Worm (Caenorhabditis elegans) whole organism, late embryonic: ENCODE measurements around the gene ZK662.6.

ENCODE experiments used
- C38D4.7 ChIP-seq: fragments of 200-800 bp; sonication (Bioruptor generic); optimal IDR thresholded peaks from 2 replicates; lab custom pipeline; 2018; ENCODE audit warnings: mild to moderate bottlenecking, missing genetic modification characterization, moderate library complexity, missing compliant biosample characterization
- K02D7.2 ChIP-seq: sonication (generic microtip); optimal IDR thresholded peaks from 2 replicates; lab custom pipeline; 2017; ENCODE audit warnings: mild to moderate bottlenecking, missing genetic modification characterization, missing compliant biosample characterization
- T23F11.4 ChIP-seq: fragments of 200-800 bp; sonication (Bioruptor generic); optimal IDR thresholded peaks from 2 replicates; lab custom pipeline; 2018; ENCODE audit warnings: mild to moderate bottlenecking, missing genetic modification characterization, missing compliant biosample characterization
- Y22D7AL.16 ChIP-seq: sonication (generic microtip); optimal IDR thresholded peaks from 2 replicates; lab custom pipeline; 2016; ENCODE audit warnings: missing genetic modification characterization, missing compliant biosample characterization
- ama-1 ChIP-seq: fragments of 150-350 bp; optimal IDR thresholded peaks from 2 replicates; lab custom pipeline; 2014
- ceh-14 ChIP-seq: sonication (generic microtip); optimal IDR thresholded peaks from 2 replicates; lab custom pipeline; 2016; ENCODE audit warnings: missing genotype, missing genetic modification characterization, missing compliant biosample characterization
- ceh-30 ChIP-seq: fragments of 150-350 bp; optimal IDR thresholded peaks from 2 replicates; lab custom pipeline; 2014; ENCODE audit warnings: missing biosample characterization, missing genetic modification characterization
- ceh-48 ChIP-seq: sonication (generic microtip); optimal IDR thresholded peaks from 2 replicates; lab custom pipeline; 2016; ENCODE audit warnings: missing genetic modification characterization, inconsistent platforms, missing compliant biosample characterization
- dmd-4 ChIP-seq: sonication (generic microtip); optimal IDR thresholded peaks from 2 replicates; lab custom pipeline; 2016; ENCODE audit warnings: borderline replicate concordance, missing genetic modification characterization, missing compliant biosample characterization
- dve-1 ChIP-seq: sonication (generic microtip); optimal IDR thresholded peaks from 2 replicates; lab custom pipeline; 2017; ENCODE audit warnings: antibody characterized with exemption, mild to moderate bottlenecking, missing genetic modification characterization, missing compliant biosample characterization
- elt-2 ChIP-seq: sonication (generic microtip); optimal IDR thresholded peaks from 2 replicates; lab custom pipeline; 2016; ENCODE audit warnings: missing genetic modification reagents, missing genetic modification characterization, missing compliant biosample characterization
- ets-4 ChIP-seq: sonication (generic microtip); optimal IDR thresholded peaks from 2 replicates; lab custom pipeline; 2016; ENCODE audit warnings: missing genetic modification characterization, missing compliant biosample characterization
- eyg-1 ChIP-seq: sonication (generic microtip); optimal IDR thresholded peaks from 2 replicates; lab custom pipeline; 2016; ENCODE audit warnings: missing genotype, missing genetic modification characterization, missing compliant biosample characterization
- fax-1 ChIP-seq: sonication (generic microtip); optimal IDR thresholded peaks from 2 replicates; lab custom pipeline; 2016; ENCODE audit warnings: missing genotype, missing genetic modification characterization, missing compliant biosample characterization
- fkh-10 ChIP-seq: fragments of 150-350 bp; optimal IDR thresholded peaks from 2 replicates; lab custom pipeline; 2014; ENCODE audit warnings: missing biosample characterization, missing genetic modification reagents, missing genetic modification characterization
- fkh-6 ChIP-seq: sonication (generic microtip); optimal IDR thresholded peaks from 2 replicates; lab custom pipeline; 2016; ENCODE audit warnings: missing genetic modification characterization, missing compliant biosample characterization
- gmeb-2 ChIP-seq: sonication (generic microtip); optimal IDR thresholded peaks from 2 replicates; lab custom pipeline; 2016; ENCODE audit warnings: missing genetic modification characterization, inconsistent platforms, missing compliant biosample characterization
- hlh-15 ChIP-seq: sonication (generic microtip); optimal IDR thresholded peaks from 2 replicates; lab custom pipeline; 2016; ENCODE audit warnings: missing genetic modification characterization, missing compliant biosample characterization
- hlh-8 ChIP-seq: sonication (generic microtip); optimal IDR thresholded peaks from 2 replicates; lab custom pipeline; 2016; ENCODE audit warnings: missing genotype, missing genetic modification characterization, missing compliant biosample characterization
- lim-6 ChIP-seq: sonication (generic microtip); optimal IDR thresholded peaks from 2 replicates; lab custom pipeline; 2016; ENCODE audit warnings: missing genetic modification characterization, missing compliant biosample characterization
- lin-11 ChIP-seq: fragments of 200-800 bp; sonication (Bioruptor generic); optimal IDR thresholded peaks from 2 replicates; lab custom pipeline; 2018; ENCODE audit warnings: mild to moderate bottlenecking, missing genetic modification characterization, missing compliant biosample characterization
- mec-3 ChIP-seq: sonication (generic microtip); optimal IDR thresholded peaks from 2 replicates; lab custom pipeline; 2016; ENCODE audit warnings: borderline replicate concordance, missing genetic modification characterization, missing compliant biosample characterization
- nhr-11 ChIP-seq: fragments of 150-350 bp; optimal IDR thresholded peaks from 2 replicates; lab custom pipeline; 2014; ENCODE audit warnings: missing biosample characterization, missing genetic modification characterization
- nhr-232 ChIP-seq: sonication (generic microtip); optimal IDR thresholded peaks from 2 replicates; lab custom pipeline; 2016; ENCODE audit warnings: missing genetic modification characterization, missing compliant biosample characterization
- pag-3 ChIP-seq: sonication (generic microtip); optimal IDR thresholded peaks from 2 replicates; lab custom pipeline; 2016; ENCODE audit warnings: missing compliant biosample characterization, missing genetic modification characterization, borderline replicate concordance
- pat-9 ChIP-seq: fragments of 200-800 bp; sonication (Bioruptor generic); optimal IDR thresholded peaks from 2 replicates; lab custom pipeline; 2018; ENCODE audit warnings: mild to moderate bottlenecking, missing genetic modification characterization, moderate library complexity, missing compliant biosample characterization
- pax-1 ChIP-seq: fragments of 150-350 bp; optimal IDR thresholded peaks from 2 replicates; lab custom pipeline; 2014; ENCODE audit warnings: missing biosample characterization, missing genetic modification characterization
- pha-4 ChIP-seq: fragments of 150-350 bp; optimal IDR thresholded peaks from 2 replicates; lab custom pipeline; 2018; ENCODE audit warnings: missing biosample characterization, missing genetic modification reagents, missing genetic modification characterization
- pqm-1 ChIP-seq: sonication (generic microtip); optimal IDR thresholded peaks from 2 replicates; lab custom pipeline; 2016; ENCODE audit warnings: missing genetic modification characterization, missing compliant biosample characterization
- pros-1 ChIP-seq: fragments of 150-350 bp; optimal IDR thresholded peaks from 2 replicates; lab custom pipeline; 2014; ENCODE audit warnings: missing biosample characterization, missing genetic modification reagents, missing genetic modification characterization
- ref-2 ChIP-seq: sonication (generic microtip); optimal IDR thresholded peaks from 2 replicates; lab custom pipeline; 2016; ENCODE audit warnings: missing genetic modification characterization, missing compliant biosample characterization
- sdc-2 ChIP-seq: sonication (generic microtip); optimal IDR thresholded peaks from 2 replicates; lab custom pipeline; 2016; ENCODE audit warnings: missing genotype, missing genetic modification characterization, missing compliant biosample characterization
- sox-4 ChIP-seq: sonication (generic microtip); optimal IDR thresholded peaks from 2 replicates; lab custom pipeline; 2017; ENCODE audit warnings: mild to moderate bottlenecking, missing genetic modification characterization, inconsistent platforms, missing compliant biosample characterization
- tbx-7 ChIP-seq: sonication (generic microtip); optimal IDR thresholded peaks from 2 replicates; lab custom pipeline; 2016; ENCODE audit warnings: missing genotype, missing genetic modification characterization, missing compliant biosample characterization
- unc-3 ChIP-seq, 2 experiments: fragments of 200-800 bp in 1 of 2; sonication (Bioruptor generic) in 1 of 2; sonication (generic microtip) in 1 of 2; conservative IDR thresholded peaks in 1 of 2; optimal IDR thresholded peaks in 1 of 2; 2 replicates each; pipeline versions ENCODE4 v1.3.6 to Lab custom; 2016 to 2022; ENCODE audit warnings: missing compliant biosample characterization in 2 of 2, missing genetic modification characterization in 2 of 2, missing genetic modification reagents in 1 of 2
- unc-42 ChIP-seq: sonication (generic microtip); optimal IDR thresholded peaks from 2 replicates; lab custom pipeline; 2016; ENCODE audit warnings: missing genotype, missing genetic modification characterization, missing compliant biosample characterization
- unc-55 ChIP-seq: sonication (generic microtip); optimal IDR thresholded peaks from 2 replicates; lab custom pipeline; 2017; ENCODE audit warnings: missing biosample characterization, missing genetic modification reagents, missing genetic modification characterization
- unc-86 ChIP-seq: sonication (generic microtip); optimal IDR thresholded peaks from 2 replicates; lab custom pipeline; 2016; ENCODE audit warnings: missing genetic modification characterization, missing compliant biosample characterization
- ztf-16 ChIP-seq: sonication (generic microtip); optimal IDR thresholded peaks from 2 replicates; lab custom pipeline; 2017; ENCODE audit warnings: missing genetic modification characterization, missing compliant biosample characterization

ZK662.6 gene

ce11 chrX:15742310-15742709, 23.9 kb downstream of the ZK662.6 start, which contains the start of gene nhr-255:
Gene nhr-255 (plus strand): TSS chrX:15742610.
- TF ChIP-seq unc-42 (tag; lab: Kevin White, UChicago) = no peak
- TF ChIP-seq, all 69 proteins: peak for 0

ce11 chrX:15746705-15747104, 28.3 kb downstream of the ZK662.6 start, which contains the start of gene srxa-9:
Gene srxa-9 (plus strand): TSS chrX:15747005.
- TF ChIP-seq ceh-48 (tag; lab: Kevin White, UChicago) (no peak), ets-4 (tag; lab: Kevin White, UChicago) (no peak), unc-55 (GFP tag; lab: Kevin White, UChicago) (no peak), C38D4.7 (GFP tag; lab: Kevin White, UChicago) (no peak), fkh-6 (no peak), unc-3 (GFP tag; conservative IDR thresholded peaks at IDR 0.05; lab: Robert Waterston, UW) (no peak), unc-3 (tag; optimal IDR thresholded peaks at IDR 0.05; lab: Kevin White, UChicago) (no peak), mec-3 (tag; lab: Kevin White, UChicago) (no peak), eyg-1 (tag; lab: Kevin White, UChicago) (no peak), dve-1 (no peak), ref-2 (no peak), nhr-11 (tag; lab: Kevin White, UChicago) (no peak), hlh-15 (tag; lab: Kevin White, UChicago) (no peak), T23F11.4 (GFP tag; lab: Kevin White, UChicago) (no peak)

- TF ChIP-seq elt-2 (tag; lab: Kevin White, UChicago) (no peak), ztf-16 (no peak), pqm-1 (tag; lab: Kevin White, UChicago) (no peak), Y22D7AL.16 (tag; lab: Kevin White, UChicago) (no peak), pag-3 (tag; lab: Kevin White, UChicago) (no peak), tbx-7 (tag; lab: Kevin White, UChicago) (no peak), lim-6 (no peak), pha-4 (tag; lab: Kevin White, UChicago) (no peak), unc-86 (no peak), pat-9 (tag; lab: Kevin White, UChicago) (no peak), ama-1 (lab: Kevin White, UChicago) (no peak), K02D7.2 (tag; lab: Kevin White, UChicago) (no peak), nhr-11 (tag; lab: Kevin White, UChicago) (no peak), ceh-30 (tag; lab: Kevin White, UChicago) (no peak), sox-4 (tag; lab: Kevin White, UChicago) (no peak), pax-1 (tag; lab: Kevin White, UChicago) (no peak), fkh-10 (GFP tag; lab: Kevin White, UChicago) (no peak), mec-3 (tag; lab: Kevin White, UChicago) (no peak), fax-1 (no peak), unc-55 (GFP tag; lab: Kevin White, UChicago) (no peak)
These were observed 29.4 kb downstream of the ZK662.6 start for ce11 chrX:15747814-15748213.

- TF ChIP-seq pax-1 (tag; lab: Kevin White, UChicago) (no peak), ets-4 (tag; lab: Kevin White, UChicago) (no peak), pag-3 (tag; lab: Kevin White, UChicago) (no peak), hlh-8 (tag; lab: Kevin White, UChicago) (no peak), C38D4.7 (GFP tag; lab: Kevin White, UChicago) (no peak), lin-11 (tag; lab: Kevin White, UChicago) (no peak), gmeb-2 (no peak), lim-6 (no peak), dve-1 (no peak), ref-2 (no peak), dmd-4 (tag; lab: Kevin White, UChicago) (no peak), sdc-2 (no peak), ceh-14 (tag; lab: Kevin White, UChicago) (no peak), pros-1 (tag; lab: Kevin White, UChicago) (no peak), nhr-232 (no peak), ceh-30 (tag; lab: Kevin White, UChicago) (no peak)
These were observed 32.8 kb downstream of the ZK662.6 start for ce11 chrX:15751245-15751644.
